Worm (Caenorhabditis elegans) whole organism, L4 larva: ENCODE measurements around the gene C02D5.4.

Experiments
- F10B5.3 ChIP-seq: sonication (generic microtip); optimal IDR thresholded peaks from 2 replicates; lab custom pipeline; 2016; ENCODE audit warnings: mild to moderate bottlenecking, missing genetic modification characterization, missing compliant biosample characterization
- F26F4.8 ChIP-seq: fragments of 200-800 bp; sonication (Bioruptor generic); conservative IDR thresholded peaks from 2 replicates; pipeline ENCODE4 v1.3.6; 2022; ENCODE audit warnings: missing genetic modification characterization, missing compliant biosample characterization
- F44E2.7 ChIP-seq: fragments of 200-800 bp; sonication (Bioruptor generic); IDR thresholded peaks from 2 replicates; pipeline ENCODE4 v2.1.2; 2022; ENCODE audit warnings: missing genetic modification characterization, missing compliant biosample characterization
- Y48G9A.11 ChIP-seq: fragments of 200-800 bp; sonication (Bioruptor generic); IDR thresholded peaks from 2 replicates; pipeline ENCODE4 v1.3.6; 2022; ENCODE audit warnings: missing genetic modification reagents, missing genetic modification characterization, missing compliant biosample characterization
- aha-1 ChIP-seq: fragments of 150-350 bp; peaks from one replicate; lab custom pipeline; 2014; ENCODE audit warnings: missing biosample characterization, missing genetic modification characterization
- ceh-62 ChIP-seq: sonication (generic microtip); optimal IDR thresholded peaks from 2 replicates; lab custom pipeline; 2017; ENCODE audit warnings: missing biosample characterization, missing genetic modification characterization
- ceh-82 ChIP-seq: sonication (generic microtip); optimal IDR thresholded peaks from 2 replicates; lab custom pipeline; 2017; ENCODE audit warnings: missing biosample characterization, missing genetic modification characterization
- ces-1 ChIP-seq: fragments of 150-350 bp; sonication (generic microtip); optimal IDR thresholded peaks from 4 replicates; lab custom pipeline; 2014; ENCODE audit warnings: missing biosample characterization, missing genetic modification reagents, missing genetic modification characterization
- daf-16 ChIP-seq, 3 experiments: sonication (generic microtip); optimal IDR thresholded peaks; 2 replicates each; lab custom pipeline; 2016 to 2017; ENCODE audit warnings: missing genetic modification characterization in 3 of 3, missing genetic modification reagents in 3 of 3, mild to moderate bottlenecking in 2 of 3, missing compliant biosample characterization in 2 of 3, missing biosample characterization in 1 of 3, moderate library complexity in 1 of 3
- daf-8 ChIP-seq: fragments of 200-800 bp; sonication (Bioruptor generic); IDR thresholded peaks from 2 replicates; pipeline ENCODE4 v1.3.6; 2022; ENCODE audit warnings: missing genetic modification characterization, missing compliant biosample characterization
- dmd-6 ChIP-seq: fragments of 200-800 bp; sonication (Bioruptor generic); IDR thresholded peaks from 2 replicates; pipeline ENCODE4 v1.3.6; 2022; ENCODE audit warnings: missing genetic modification reagents, missing genetic modification characterization, missing compliant biosample characterization
- dpl-1 ChIP-seq: fragments of 150-350 bp; optimal IDR thresholded peaks from 2 replicates; lab custom pipeline; 2014; ENCODE audit warnings: missing biosample characterization, missing genetic modification reagents, missing genetic modification characterization
- dve-1 ChIP-seq: sonication (generic microtip); optimal IDR thresholded peaks from 2 replicates; lab custom pipeline; 2017; ENCODE audit warnings: antibody characterized with exemption, mild to moderate bottlenecking, missing genetic modification characterization, missing compliant biosample characterization; ENCODE audit not compliant: insufficient read depth
- egl-27 ChIP-seq: sonication (generic microtip); optimal IDR thresholded peaks from 3 replicates; lab custom pipeline; 2017; ENCODE audit warnings: missing biosample characterization, missing genetic modification reagents, missing genetic modification characterization
- gei-8 ChIP-seq: fragments of 200-800 bp; sonication (Bioruptor generic); optimal IDR thresholded peaks from 2 replicates; lab custom pipeline; 2018; ENCODE audit warnings: mild to moderate bottlenecking, missing genetic modification characterization, missing compliant biosample characterization
- hlh-11 ChIP-seq: fragments of 200-800 bp; sonication (Bioruptor generic); optimal IDR thresholded peaks from 2 replicates; lab custom pipeline; 2018; ENCODE audit warnings: mild to moderate bottlenecking, missing genetic modification characterization, missing compliant biosample characterization
- hmg-1.1 ChIP-seq: fragments of 200-800 bp; sonication (Bioruptor generic); IDR thresholded peaks from 2 replicates; pipeline ENCODE4 v1.3.6; 2022; ENCODE audit warnings: missing genetic modification reagents, missing genetic modification characterization, missing compliant biosample characterization
- mdl-1 ChIP-seq, 2 experiments: fragments of 150-350 bp in 1 of 2; sonication (generic microtip) in 1 of 2; optimal IDR thresholded peaks; 2 replicates each; lab custom pipeline; 2014 to 2017; ENCODE audit warnings: missing biosample characterization in 2 of 2, missing genetic modification characterization in 2 of 2
- mxl-3 ChIP-seq: fragments of 200-800 bp; sonication (Bioruptor generic); optimal IDR thresholded peaks from 2 replicates; lab custom pipeline; 2018; ENCODE audit warnings: mild to moderate bottlenecking, missing genetic modification characterization, missing compliant biosample characterization
- nhr-237 ChIP-seq: sonication (generic microtip); optimal IDR thresholded peaks from 2 replicates; lab custom pipeline; 2017; ENCODE audit warnings: missing biosample characterization, missing genetic modification characterization
- nhr-25 ChIP-seq: sonication (generic microtip); optimal IDR thresholded peaks from 2 replicates; lab custom pipeline; 2017; ENCODE audit warnings: missing genetic modification characterization, mild to moderate bottlenecking, missing compliant biosample characterization, antibody characterized with exemption, moderate library complexity, borderline replicate concordance; ENCODE audit not compliant: insufficient read depth
- nhr-28 ChIP-seq: fragments of 150-350 bp; optimal IDR thresholded peaks from 2 replicates; lab custom pipeline; 2014; ENCODE audit warnings: missing biosample characterization, missing genetic modification characterization
- nhr-41 ChIP-seq: fragments of 200-800 bp; sonication (Bioruptor generic); IDR thresholded peaks from 2 replicates; pipeline ENCODE4 v1.3.6; 2022; ENCODE audit warnings: missing genetic modification reagents, missing genetic modification characterization, missing compliant biosample characterization
- nhr-76 ChIP-seq: fragments of 150-350 bp; optimal IDR thresholded peaks from 2 replicates; lab custom pipeline; 2014; ENCODE audit warnings: missing biosample characterization, missing genetic modification characterization
- pha-4 ChIP-seq, 2 experiments: fragments of 150-350 bp in 1 of 2; fragments of 200-800 bp in 1 of 2; sonication (Bioruptor generic) in 1 of 2; IDR thresholded peaks in 1 of 2; optimal IDR thresholded peaks in 1 of 2; 2 replicates each; pipeline versions ENCODE4 v1.3.6 to Lab custom; 2014 to 2022; ENCODE audit warnings: missing genetic modification characterization in 2 of 2, missing genetic modification reagents in 2 of 2, missing biosample characterization in 1 of 2, missing compliant biosample characterization in 1 of 2
- pqm-1 ChIP-seq: sonication (generic microtip); optimal IDR thresholded peaks from 2 replicates; lab custom pipeline; 2017; ENCODE audit warnings: missing biosample characterization, missing genetic modification characterization
- rbr-2 ChIP-seq: sonication (generic microtip); optimal IDR thresholded peaks from 2 replicates; lab custom pipeline; 2016; ENCODE audit warnings: missing genotype, missing genetic modification characterization, missing compliant biosample characterization
- saeg-2 ChIP-seq: fragments of 200-800 bp; sonication (Bioruptor generic); IDR thresholded peaks from 2 replicates; pipeline ENCODE4 v1.3.6; 2022; ENCODE audit warnings: missing genetic modification reagents, missing genetic modification characterization, missing compliant biosample characterization
- sdz-12 ChIP-seq: fragments of 200-800 bp; sonication (Bioruptor generic); optimal IDR thresholded peaks from 2 replicates; lab custom pipeline; 2018; ENCODE audit warnings: mild to moderate bottlenecking, missing genetic modification characterization, missing compliant biosample characterization
- snpc-4 ChIP-seq: fragments of 150-350 bp; optimal IDR thresholded peaks from 2 replicates; lab custom pipeline; 2014; ENCODE audit warnings: missing biosample characterization, missing genetic modification characterization
- spr-1 ChIP-seq: sonication (generic microtip); optimal IDR thresholded peaks from 2 replicates; lab custom pipeline; 2016; ENCODE audit warnings: mild to moderate bottlenecking, missing genetic modification characterization, missing compliant biosample characterization
- unc-62 ChIP-seq, 3 experiments: fragments of 150-350 bp in 1 of 3; sonication (generic microtip); optimal IDR thresholded peaks in 2 of 3; peaks in 1 of 3; 1 replicate in 1 of 3; 2 replicates in 2 of 3; lab custom pipeline; 2014 to 2017; ENCODE audit warnings: missing biosample characterization in 3 of 3, missing genetic modification characterization in 3 of 3, missing genetic modification reagents in 3 of 3, missing genotype in 1 of 3
- zfp-2 ChIP-seq: sonication (generic microtip); optimal IDR thresholded peaks from 2 replicates; lab custom pipeline; 2016; ENCODE audit warnings: mild to moderate bottlenecking, missing genetic modification characterization, missing compliant biosample characterization

The C02D5.4 gene

ce11 chrIII:8593620-8594019 lies 41.7 kb downstream of the C02D5.4 start, which contains the start of gene C06E1.7:
Gene C06E1.7, minus strand, starts transcription at chrIII:8593720.
- TF ChIP-seq pha-4 (GFP tag; IDR thresholded peaks at IDR 0.05; lab: Robert Waterston, UW) = no peak
- TF ChIP-seq pha-4 (tag; optimal IDR thresholded peaks at IDR 0.05; lab: Kevin White, UChicago) = no peak
- TF ChIP-seq dpl-1 (GFP tag; lab: Kevin White, UChicago) = no peak
- no peak for TF ChIP-seq gei-8 (GFP tag; lab: Kevin White, UChicago)
- no peak for TF ChIP-seq zfp-2 (tag; lab: Kevin White, UChicago)
- TF ChIP-seq ceh-82 (tag; lab: Kevin White, UChicago) = no peak
- no peak for TF ChIP-seq ceh-62 (tag; lab: Kevin White, UChicago)
- TF ChIP-seq hlh-11 (tag; lab: Kevin White, UChicago) = no peak
- no peak for TF ChIP-seq daf-8 (GFP tag; lab: Robert Waterston, UW)
- TF ChIP-seq mxl-3 (GFP tag; lab: Kevin White, UChicago) = no peak
- TF ChIP-seq nhr-41 (GFP tag; lab: Robert Waterston, UW) = no peak
- no peak for TF ChIP-seq ces-1 (GFP tag; lab: Kevin White, UChicago)
- TF ChIP-seq nhr-237 = no peak

ce11 chrIII:8594088-8594487 lies 42.1 kb downstream of the C02D5.4 start:
- TF ChIP-seq ceh-82 (tag; lab: Kevin White, UChicago) (no peak), dmd-6 (GFP tag; lab: Robert Waterston, UW) (peak; percentile 59; the same call in 1 of the 2 replicates), F10B5.3 (tag; lab: Kevin White, UChicago) (no peak), pqm-1 (tag; lab: Kevin White, UChicago) (peak; percentile 96), aha-1 (tag; lab: Kevin White, UChicago) (peak; percentile 89), nhr-28 (tag; lab: Kevin White, UChicago) (peak; percentile 90), hlh-11 (tag; lab: Kevin White, UChicago) (peak; percentile 52), daf-16 (GFP tag; optimal IDR thresholded peaks at IDR 0.05; lab: Kevin White, UChicago) (no peak), daf-16 (tag; optimal IDR thresholded peaks at IDR 0.05; lab: Kevin White, UChicago) (peak; percentile 35)
- TF ChIP-seq, all 104 proteins: peak for 6

ce11 chrIII:8596692-8597091 lies 44.7 kb downstream of the C02D5.4 start:
- TF ChIP-seq hmg-1.1 (GFP tag; lab: Robert Waterston, UW) (no peak), aha-1 (tag; lab: Kevin White, UChicago) (peak; percentile 38), F26F4.8 (GFP tag; lab: Robert Waterston, UW) (no peak), F44E2.7 (GFP tag; lab: Robert Waterston, UW) (no peak), mxl-3 (GFP tag; lab: Kevin White, UChicago) (no peak)

ce11 chrIII:8597770-8598169 lies 45.8 kb downstream of the C02D5.4 start, which contains the start of gene ztf-30:
Gene ztf-30, minus strand, starts transcription at chrIII:8597870.
- TF ChIP-seq nhr-76 (tag; lab: Kevin White, UChicago) (no peak), sdz-12 (GFP tag; lab: Kevin White, UChicago) (no peak), dve-1 (no peak), egl-27 (tag; lab: Kevin White, UChicago) (no peak)
- TF ChIP-seq, all 104 proteins: peak for 0

ce11 chrIII:8598961-8599360 lies 47.0 kb downstream of the C02D5.4 start:
- peak in 1 of 2 experiments; percentile 50 for TF ChIP-seq unc-62 (GFP tag; optimal IDR thresholded peaks at IDR 0.05 in 1 of 2; lab: Kevin White, UChicago)
- TF ChIP-seq unc-62 (tag; optimal IDR thresholded peaks at IDR 0.05; lab: Kevin White, UChicago) = no peak
- TF ChIP-seq hlh-11 (tag; lab: Kevin White, UChicago) = peak; percentile 4
- TF ChIP-seq saeg-2 (GFP tag; lab: Robert Waterston, UW) = no peak
- peak; percentile 26 for TF ChIP-seq nhr-25 (tag; lab: Kevin White, UChicago)
- no peak for TF ChIP-seq snpc-4 (tag; lab: Kevin White, UChicago)
- no peak for TF ChIP-seq spr-1 (tag; lab: Kevin White, UChicago)
- no peak for TF ChIP-seq mdl-1 (tag; optimal IDR thresholded peaks at IDR 0.05; lab: Kevin White, UChicago)
- TF ChIP-seq aha-1 (tag; lab: Kevin White, UChicago) = peak; percentile 1
- TF ChIP-seq rbr-2 = no peak
- no peak for TF ChIP-seq F10B5.3 (tag; lab: Kevin White, UChicago)
- TF ChIP-seq nhr-28 (tag; lab: Kevin White, UChicago) = peak; percentile 38
- no peak for TF ChIP-seq Y48G9A.11 (GFP tag; lab: Robert Waterston, UW)
